Worm (Caenorhabditis elegans): ENCODE measurements around the gene F37B12.3.

F37B12.3 gene

DNA sequence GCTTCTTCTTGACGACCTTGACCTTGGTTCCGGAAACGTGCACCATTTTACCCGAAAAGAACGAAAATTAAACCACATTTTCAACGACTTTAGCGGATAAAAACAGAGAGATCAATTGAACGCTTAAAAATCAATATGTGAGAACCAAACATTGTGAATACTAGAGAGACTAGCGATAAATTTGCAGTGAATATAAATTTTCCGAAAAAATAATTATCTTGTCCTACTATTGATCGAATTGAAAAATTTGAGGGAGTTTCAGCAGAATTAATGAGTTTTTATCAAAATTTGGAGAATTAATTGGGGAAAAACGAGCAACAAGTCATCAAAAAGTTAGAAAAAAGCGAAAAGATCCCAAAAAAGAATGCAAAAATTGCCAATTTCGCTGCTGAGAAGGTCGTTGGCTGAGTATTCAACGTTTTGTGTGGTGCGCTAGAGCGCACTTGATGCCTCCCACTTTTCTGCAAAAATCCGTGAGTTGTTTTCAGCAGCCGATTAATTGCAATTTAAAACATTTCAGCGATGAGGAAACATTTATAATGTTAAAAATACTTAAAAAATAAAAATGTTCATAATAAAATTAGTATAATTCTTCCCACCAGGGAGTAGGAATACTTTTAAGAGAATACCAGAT, 15.9 kb upstream of the F37B12.3 start, which contains the start of gene rpl-32:
Gene rpl-32, minus strand, starts transcription at position 51 of the 634 bp plus-strand sequence.
- TF ChIP-seq unc-62 (GFP tag; optimal IDR thresholded peaks at IDR 0.05), result no peak

DNA sequence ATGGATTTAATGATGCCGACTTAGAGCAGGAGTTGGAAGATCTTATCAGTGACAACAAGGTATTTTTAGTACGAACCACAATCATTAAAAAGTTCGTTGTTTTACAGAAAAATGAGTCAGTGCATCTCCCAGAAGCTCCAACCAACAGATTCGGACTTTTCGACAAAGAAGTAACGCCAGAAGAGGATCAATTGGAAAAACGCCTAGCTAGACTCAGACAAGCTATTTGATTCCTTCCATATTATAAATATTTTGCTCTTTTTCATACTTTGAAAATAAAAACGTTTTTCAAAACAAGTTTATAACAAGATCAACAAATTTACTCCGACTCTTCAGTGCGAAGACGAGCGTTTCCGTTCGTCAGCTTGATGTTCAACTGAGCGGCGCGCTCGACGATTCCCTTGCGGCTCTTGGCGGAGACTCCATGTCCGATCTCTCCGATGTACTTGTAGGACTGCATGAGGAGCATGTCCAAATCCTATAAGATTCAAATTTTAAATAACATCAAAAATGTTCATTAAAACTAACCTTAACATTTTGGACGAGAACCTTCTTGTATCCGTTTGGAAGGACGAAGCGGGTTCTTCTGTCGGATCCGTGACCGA, 15.1 kb upstream of the F37B12.3 start:
- no peak for TF ChIP-seq unc-62 (GFP tag; optimal IDR thresholded peaks at IDR 0.05)

DNA sequence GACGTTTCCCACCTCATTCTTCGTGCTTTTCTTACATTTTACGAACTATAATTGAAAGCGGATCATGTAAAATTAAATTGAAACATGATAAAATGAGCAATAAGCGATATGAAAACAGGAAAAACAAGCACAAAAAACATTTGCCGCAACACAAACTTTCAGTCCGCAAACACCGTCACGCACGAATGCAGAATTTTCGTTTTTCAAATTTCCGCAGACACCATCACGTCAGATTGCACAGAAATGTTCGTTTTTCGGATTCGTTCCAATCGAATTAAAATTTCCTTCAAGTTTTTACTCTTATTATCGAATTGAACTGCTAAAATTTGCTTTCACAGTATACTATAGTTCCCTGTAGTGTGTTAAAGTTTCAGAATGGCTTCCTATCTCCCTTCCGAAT, 13.4 kb upstream of the F37B12.3 start, which contains the start of gene chmp-7:
Gene chmp-7, plus strand, starts transcription at position 369 of the 400 bp plus-strand sequence.
- TF ChIP-seq unc-62 (GFP tag; optimal IDR thresholded peaks at IDR 0.05), result no peak

DNA sequence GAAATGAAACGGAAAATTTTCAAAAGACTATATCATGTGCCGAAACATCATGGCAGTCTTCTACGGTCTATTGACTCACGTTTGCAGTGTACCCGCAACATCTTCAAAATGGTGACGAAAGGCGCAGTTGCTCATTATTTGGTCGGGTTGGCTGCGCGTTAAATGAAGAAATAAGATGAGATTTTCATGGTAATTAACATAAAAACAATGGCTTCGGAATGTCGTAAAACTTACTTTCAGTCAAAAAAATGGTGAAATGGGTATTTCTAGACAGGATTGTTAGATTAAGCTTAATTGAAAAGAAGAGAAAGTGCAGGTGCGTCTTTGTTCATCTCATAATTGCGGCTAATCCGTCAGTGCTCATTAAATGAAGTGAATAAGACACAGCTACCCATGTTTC, 12.4 kb upstream of the F37B12.3 start, which contains the start of gene T24B8.7:
Gene T24B8.7, minus strand, starts transcription at position 101 of the 400 bp plus-strand sequence.
- no peak for TF ChIP-seq unc-62 (GFP tag; optimal IDR thresholded peaks at IDR 0.05)

DNA sequence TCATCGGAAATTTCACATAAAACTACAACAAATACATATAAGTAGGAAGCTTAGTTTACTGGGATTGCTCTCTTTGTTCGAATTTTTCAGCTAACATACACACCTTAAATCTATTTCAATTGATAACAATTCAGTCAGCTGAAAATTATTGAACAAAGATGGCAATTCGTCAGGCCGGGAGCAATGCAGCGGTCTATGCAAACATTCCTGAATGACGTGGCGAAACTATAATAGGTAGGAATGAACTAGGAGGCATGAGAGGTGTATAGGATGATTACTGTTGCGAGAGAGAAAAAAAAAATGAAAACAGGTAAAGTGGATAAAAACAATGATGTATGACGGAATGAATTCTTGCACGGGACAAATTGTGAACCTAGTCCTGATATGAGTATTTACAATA, 853 bp upstream of the F37B12.3 start:
- TF ChIP-seq unc-62 (GFP tag; optimal IDR thresholded peaks at IDR 0.05), result no peak

DNA sequence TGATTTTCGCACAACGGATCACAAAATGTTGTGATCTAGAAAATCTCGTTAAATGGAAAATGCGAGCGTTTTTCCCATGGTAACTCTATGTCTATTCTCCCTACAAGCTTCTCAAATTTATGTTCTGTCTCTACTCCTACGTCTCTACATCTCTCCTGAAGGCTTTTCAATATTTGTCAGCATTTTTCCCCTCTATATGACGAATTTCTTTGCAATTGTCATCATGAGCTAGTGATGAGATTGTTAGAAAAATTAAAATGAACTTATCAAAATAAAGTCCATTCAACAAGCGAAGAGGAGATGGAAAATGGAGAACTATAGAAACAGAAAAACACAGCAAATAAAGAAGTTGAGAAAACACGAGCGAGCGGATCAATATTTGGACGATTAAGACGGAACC, 2.5 kb downstream of the F37B12.3 start:
- no peak for TF ChIP-seq unc-62 (GFP tag; optimal IDR thresholded peaks at IDR 0.05)

DNA sequence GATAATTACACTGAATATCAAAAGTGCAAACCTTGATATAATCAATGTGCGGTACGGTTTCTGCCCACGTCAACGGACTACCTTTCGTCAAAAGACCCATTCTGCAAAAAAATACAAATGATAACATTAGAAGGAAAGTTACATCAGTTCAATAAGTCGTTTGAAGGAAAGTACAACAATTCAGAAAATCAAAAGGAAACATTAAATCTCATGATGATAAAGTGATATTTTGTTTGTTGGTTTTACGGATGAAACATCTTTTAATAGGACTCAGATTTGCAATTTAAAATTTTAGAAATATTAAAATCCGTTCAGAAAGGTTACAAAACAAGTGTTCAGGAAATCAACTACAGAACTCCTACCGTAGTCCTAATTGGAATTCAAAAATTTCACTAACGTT, 3.0 kb downstream of the F37B12.3 start, which contains the start of gene gcs-1:
Gene gcs-1, minus strand, starts transcription at position 101 of the 400 bp plus-strand sequence.
- TF ChIP-seq unc-62 (GFP tag; optimal IDR thresholded peaks at IDR 0.05), result no peak

DNA sequence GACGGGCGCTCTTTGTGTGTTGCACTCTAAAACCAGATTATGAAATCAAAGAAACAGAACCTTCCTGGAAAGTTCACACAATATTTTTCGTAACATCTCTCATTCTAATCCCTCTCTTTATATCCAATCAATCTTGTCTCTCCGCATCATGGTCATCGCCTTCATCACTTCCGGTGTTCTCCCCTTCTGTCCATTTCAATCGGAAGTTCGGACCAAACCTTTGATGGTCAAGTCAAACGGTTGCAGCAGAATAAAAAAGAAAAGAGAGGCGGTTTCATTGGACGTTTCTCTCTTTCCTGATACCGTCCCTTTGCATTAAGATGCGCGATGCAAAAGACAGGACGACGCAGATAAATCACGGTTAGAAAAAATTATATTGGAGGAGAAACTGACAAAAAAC, 8.2 kb downstream of the F37B12.3 start:
- TF ChIP-seq unc-62 (GFP tag; optimal IDR thresholded peaks at IDR 0.05), result no peak

DNA sequence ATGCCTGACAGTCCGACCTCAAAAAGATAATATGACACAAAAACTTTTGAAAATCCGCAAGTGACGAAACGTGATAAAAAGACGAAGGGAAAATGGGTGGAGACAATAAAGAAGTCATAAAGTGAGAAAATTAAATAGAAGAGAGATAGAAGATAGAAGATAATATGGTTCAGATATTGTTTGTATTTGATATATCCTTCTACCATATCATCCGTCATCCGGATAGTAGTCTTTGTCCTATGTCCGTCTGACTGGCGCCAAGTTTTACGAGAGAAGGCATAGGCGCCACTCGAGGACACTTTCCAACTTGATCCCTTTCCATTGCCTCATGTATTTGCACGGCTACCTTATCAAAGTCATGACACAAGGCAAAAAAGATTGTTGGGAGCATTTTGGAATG, 9.3 kb downstream of the F37B12.3 start:
- no peak for TF ChIP-seq unc-62 (GFP tag; optimal IDR thresholded peaks at IDR 0.05)

DNA sequence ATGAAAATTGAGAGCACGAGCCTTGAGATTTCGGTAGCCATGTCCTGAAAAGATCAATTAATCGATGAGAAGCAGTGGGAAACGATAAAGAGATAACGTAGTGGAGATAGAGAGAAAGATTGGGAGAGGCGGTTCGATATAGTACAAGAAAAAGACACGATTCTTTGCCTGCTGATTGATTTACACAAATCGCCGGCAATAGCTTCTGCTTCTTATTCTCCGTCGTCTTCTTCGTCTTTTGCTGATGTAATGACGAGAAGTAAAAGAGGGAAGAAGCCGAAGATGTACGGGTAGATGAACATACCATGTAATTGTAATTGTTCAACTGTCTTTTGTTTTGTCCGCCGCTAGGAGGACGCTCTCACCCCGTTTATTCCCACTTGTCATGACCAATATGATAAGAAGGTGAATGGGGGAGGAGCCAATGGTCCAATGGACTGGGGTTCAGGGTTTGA, 12.0 kb downstream of the F37B12.3 start, which contains the start of gene F37B12.1:
Gene F37B12.1, minus strand, starts transcription at position 51 of the 455 bp plus-strand sequence.
- TF ChIP-seq unc-62 (GFP tag; optimal IDR thresholded peaks at IDR 0.05), result no peak

DNA sequence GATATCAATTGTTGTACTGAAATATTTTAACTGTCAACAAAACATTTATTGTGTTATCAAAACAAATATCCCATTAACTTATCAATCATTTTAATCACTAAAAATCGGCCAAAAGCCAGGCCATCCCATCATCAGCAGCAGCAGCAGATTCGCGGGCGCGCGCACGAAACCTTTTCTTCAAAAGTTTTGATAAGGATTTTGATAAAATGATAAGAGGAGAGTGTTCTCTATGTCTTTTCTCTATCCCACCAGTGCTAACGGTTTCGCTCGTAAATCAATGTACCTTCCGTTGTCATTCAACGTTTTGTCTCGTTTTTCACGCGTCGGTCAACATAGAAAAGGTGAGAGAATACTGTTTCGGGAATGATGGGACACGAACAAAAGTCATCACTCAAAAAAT, 13.1 kb downstream of the F37B12.3 start:
- TF ChIP-seq unc-62 (GFP tag; optimal IDR thresholded peaks at IDR 0.05), result no peak

DNA sequence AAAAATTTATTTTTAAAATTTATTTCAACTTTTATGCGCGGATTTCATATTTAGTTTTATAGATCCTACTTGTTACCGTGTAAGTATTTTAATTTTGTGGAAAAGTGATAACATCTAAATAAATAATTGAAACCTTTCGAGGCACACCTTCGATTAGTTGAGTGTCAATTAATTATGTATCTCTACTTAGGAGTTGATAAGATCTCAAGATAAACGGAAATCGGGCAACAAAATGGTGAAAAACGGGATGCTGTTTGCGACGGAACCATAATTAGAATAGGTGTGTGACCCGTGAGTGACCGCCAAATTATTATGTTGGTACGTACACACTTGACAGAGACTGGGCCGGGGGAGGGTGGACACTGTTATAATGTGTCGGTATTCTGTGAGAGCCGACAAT, 14.9 kb downstream of the F37B12.3 start:
- TF ChIP-seq unc-62 (GFP tag; optimal IDR thresholded peaks at IDR 0.05), result no peak

DNA sequence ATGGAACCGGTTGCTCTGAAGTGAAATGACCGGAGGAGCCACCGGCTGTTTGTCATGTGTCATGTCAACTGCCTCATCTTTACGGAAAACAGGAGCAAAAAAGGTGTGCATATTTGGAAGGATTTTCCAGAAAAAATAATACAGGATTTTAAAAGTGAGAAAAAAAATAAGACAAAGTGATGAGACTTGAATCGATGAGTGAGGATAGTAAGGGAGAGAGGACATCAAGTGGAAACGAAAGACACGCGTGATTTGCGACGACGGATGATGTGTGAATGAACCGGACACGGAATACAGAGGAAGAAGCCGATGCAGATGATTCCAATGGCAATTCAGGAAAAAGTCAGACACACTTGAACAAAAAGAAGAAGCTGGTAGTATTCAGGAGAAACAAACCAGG, 16.9 kb downstream of the F37B12.3 start:
- no peak for TF ChIP-seq unc-62 (GFP tag; optimal IDR thresholded peaks at IDR 0.05)

DNA sequence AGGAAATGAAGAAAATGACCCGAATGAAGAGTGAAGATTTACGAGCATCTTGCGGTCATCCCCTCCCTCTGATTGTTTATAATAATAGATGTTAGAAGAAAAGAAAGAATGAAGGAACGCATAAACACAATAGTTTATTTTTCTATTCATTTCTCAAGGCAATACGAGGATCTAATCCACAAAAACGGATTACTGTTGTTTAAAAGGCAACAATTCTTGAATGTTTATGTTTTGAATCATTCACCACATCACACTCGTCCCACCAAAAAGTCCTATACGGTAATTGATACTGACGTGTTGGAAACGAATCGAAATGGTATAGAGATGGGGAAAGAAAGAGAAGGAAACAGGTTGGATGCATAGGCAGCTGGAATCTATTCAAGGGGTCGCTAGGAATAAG, 19.6 kb downstream of the F37B12.3 start:
- no peak for TF ChIP-seq unc-62 (GFP tag; optimal IDR thresholded peaks at IDR 0.05)

DNA sequence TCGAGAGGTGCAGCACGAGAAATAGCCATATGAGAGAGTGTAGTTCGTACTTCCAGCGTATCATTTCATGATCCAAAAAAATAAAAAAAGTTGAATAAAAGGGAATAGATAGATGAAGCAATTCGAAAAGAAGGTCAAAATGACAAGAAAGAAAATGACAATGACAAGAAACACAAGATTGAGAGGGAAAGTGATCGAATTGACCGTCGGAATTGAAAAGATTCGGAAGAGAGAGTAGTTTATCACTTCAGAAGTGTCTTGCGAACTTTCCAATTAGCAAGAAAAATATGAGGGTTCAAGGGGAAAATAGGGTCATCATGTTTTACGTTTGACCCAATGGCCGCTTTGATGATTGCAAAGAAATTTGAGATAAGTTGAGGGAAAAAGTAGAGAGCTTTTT, 21.5 kb downstream of the F37B12.3 start, which contains the start of gene dep-1:
Gene dep-1, minus strand, starts transcription at position 95 of the 400 bp plus-strand sequence.
- no peak for TF ChIP-seq unc-62 (GFP tag; optimal IDR thresholded peaks at IDR 0.05)

DNA sequence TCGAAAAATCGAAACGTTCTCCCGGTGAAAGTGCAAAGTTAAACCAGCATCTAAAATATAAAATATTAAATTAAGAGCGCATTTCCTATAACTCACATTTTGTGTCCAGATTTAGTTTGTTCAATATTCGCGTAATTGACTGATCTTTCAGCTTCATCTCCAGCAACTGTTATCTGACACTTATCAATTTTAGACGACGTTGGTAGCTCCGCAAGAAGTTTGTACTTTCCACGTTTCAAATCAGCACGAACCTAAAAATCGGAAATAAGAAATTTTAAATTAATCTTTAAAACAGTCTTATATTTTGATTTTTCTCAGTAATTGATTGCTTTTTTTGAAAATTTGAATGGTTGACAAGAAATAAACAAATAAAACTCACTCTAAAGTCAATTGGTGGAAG, 23.6 kb downstream of the F37B12.3 start:
- TF ChIP-seq unc-62 (GFP tag; optimal IDR thresholded peaks at IDR 0.05), result no peak

DNA sequence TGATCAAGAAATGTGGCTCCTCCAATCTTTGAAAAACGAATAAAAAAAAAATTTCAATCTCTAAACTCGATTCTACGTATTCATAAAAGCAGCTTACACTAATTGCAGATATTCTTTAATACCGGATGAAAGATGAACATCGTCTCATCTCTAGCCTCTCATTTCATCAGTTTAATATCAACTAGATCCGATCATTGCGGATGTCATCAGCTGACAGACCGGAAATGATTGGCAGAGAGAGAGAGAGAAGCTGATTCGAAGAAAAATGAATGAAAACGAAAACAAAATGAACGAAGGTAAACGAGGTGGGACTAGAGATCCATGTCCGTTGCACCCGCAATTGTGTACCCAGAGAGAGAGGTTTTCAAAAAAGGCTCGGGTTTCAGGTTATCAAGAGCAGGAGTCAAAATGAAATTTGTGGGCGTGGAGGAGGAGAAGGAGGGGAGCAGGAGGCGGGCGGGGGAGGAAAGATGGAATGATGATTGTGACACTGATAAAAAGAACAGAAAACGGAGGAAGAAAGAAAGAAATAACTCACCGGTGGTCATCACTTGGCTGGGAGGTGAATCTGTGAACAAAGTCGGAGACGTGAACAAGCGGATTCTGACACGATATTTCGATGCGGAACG, 26.2 kb downstream of the F37B12.3 start:
- no peak for TF ChIP-seq unc-62 (GFP tag; optimal IDR thresholded peaks at IDR 0.05)
